Worm (Caenorhabditis elegans) whole organism, young adult: ENCODE data around the gene F12F6.1.

Source experiments
- B0336.3 ChIP-seq: fragments of 200-800 bp; sonication (Bioruptor generic); IDR thresholded peaks from 2 replicates; pipeline ENCODE4 v1.3.6; 2022; ENCODE audit warnings: missing genetic modification characterization, missing compliant biosample characterization
- C06A6.2 ChIP-seq: fragments of 200-800 bp; sonication (Bioruptor generic); conservative IDR thresholded peaks from 2 replicates; pipeline ENCODE4 v1.3.6; 2022; ENCODE audit warnings: missing genetic modification characterization, missing compliant biosample characterization
- F10E7.11 ChIP-seq: sonication (generic microtip); optimal IDR thresholded peaks from 2 replicates; lab custom pipeline; 2017; ENCODE audit warnings: mild to moderate bottlenecking, missing genetic modification characterization, moderate library complexity, missing compliant biosample characterization
- F23B12.7 ChIP-seq: sonication (generic microtip); optimal IDR thresholded peaks from 2 replicates; lab custom pipeline; 2017; ENCODE audit warnings: missing genetic modification characterization, mild to moderate bottlenecking, missing compliant biosample characterization, antibody characterized with exemption, moderate library complexity; ENCODE audit not compliant: insufficient read depth
- F37B4.10 ChIP-seq: fragments of 200-800 bp; sonication (Bioruptor generic); IDR thresholded peaks from 2 replicates; pipeline ENCODE4 v1.3.6; 2022; ENCODE audit warnings: missing genetic modification characterization, missing compliant biosample characterization
- F57A8.1 ChIP-seq: fragments of 200-800 bp; sonication (Bioruptor generic); optimal IDR thresholded peaks from 2 replicates; lab custom pipeline; 2018; ENCODE audit warnings: mild to moderate bottlenecking, missing genetic modification characterization, moderate library complexity, missing compliant biosample characterization
- T07F8.4 ChIP-seq: sonication (generic microtip); optimal IDR thresholded peaks from 2 replicates; lab custom pipeline; 2016; ENCODE audit warnings: mild to moderate bottlenecking, missing genetic modification characterization, moderate library complexity, missing compliant biosample characterization
- akir-1 ChIP-seq: fragments of 200-800 bp; sonication (Bioruptor generic); optimal IDR thresholded peaks from 2 replicates; lab custom pipeline; 2018; ENCODE audit warnings: mild to moderate bottlenecking, missing genetic modification characterization, moderate library complexity, missing compliant biosample characterization
- ama-1 ChIP-seq, 3 experiments: fragments of 150-350 bp in 1 of 3; sonication (generic microtip) in 2 of 3; optimal IDR thresholded peaks; 2 replicates each; lab custom pipeline; 2014 to 2018; ENCODE audit warnings: missing biosample characterization in 2 of 3, missing genetic modification characterization in 2 of 3, missing genetic modification reagents in 2 of 3
- aptf-2 ChIP-seq: fragments of 200-800 bp; sonication (Bioruptor generic); conservative IDR thresholded peaks from 2 replicates; pipeline ENCODE4 v1.3.6; 2022; ENCODE audit warnings: missing genetic modification reagents, missing genetic modification characterization, missing compliant biosample characterization
- aptf-3 ChIP-seq: fragments of 200-800 bp; sonication (Bioruptor generic); IDR thresholded peaks from 2 replicates; pipeline ENCODE4 v1.3.6; 2022; ENCODE audit warnings: missing genetic modification characterization, missing compliant biosample characterization
- atf-7 ChIP-seq: sonication (generic microtip); optimal IDR thresholded peaks from 2 replicates; lab custom pipeline; 2017; ENCODE audit warnings: mild to moderate bottlenecking, missing genetic modification characterization, missing compliant biosample characterization
- attf-6 ChIP-seq: fragments of 200-800 bp; sonication (Bioruptor generic); IDR thresholded peaks from 2 replicates; pipeline ENCODE4 v1.3.6; 2022; ENCODE audit warnings: missing genetic modification reagents, missing genetic modification characterization, missing compliant biosample characterization
- ceh-27 ChIP-seq: fragments of 200-800 bp; sonication (Bioruptor generic); optimal IDR thresholded peaks from 2 replicates; lab custom pipeline; 2018; ENCODE audit warnings: mild to moderate bottlenecking, missing genetic modification characterization, moderate library complexity, missing compliant biosample characterization
- dox-1 ChIP-seq: fragments of 200-800 bp; sonication (Bioruptor generic); IDR thresholded peaks from 2 replicates; pipeline ENCODE4 v1.3.6; 2022; ENCODE audit warnings: missing genetic modification reagents, missing genetic modification characterization, missing compliant biosample characterization
- egl-44 ChIP-seq: fragments of 200-800 bp; sonication (Bioruptor generic); IDR thresholded peaks from 2 replicates; pipeline ENCODE4 v1.3.6; 2022; ENCODE audit warnings: missing genetic modification reagents, missing genetic modification characterization, missing compliant biosample characterization
- egrh-3 ChIP-seq: fragments of 200-800 bp; sonication (Bioruptor generic); IDR thresholded peaks from 2 replicates; pipeline ENCODE4 v1.3.6; 2022; ENCODE audit warnings: missing genetic modification reagents, missing genetic modification characterization, missing compliant biosample characterization
- ets-4 ChIP-seq: fragments of 200-800 bp; sonication (Bioruptor generic); optimal IDR thresholded peaks from 2 replicates; lab custom pipeline; 2018; ENCODE audit warnings: mild to moderate bottlenecking, missing genetic modification characterization, missing compliant biosample characterization
- hlh-12 ChIP-seq: sonication (generic microtip); optimal IDR thresholded peaks from 2 replicates; lab custom pipeline; 2016; ENCODE audit warnings: missing genetic modification characterization, missing compliant biosample characterization
- hsf-1 ChIP-seq: fragments of 200-800 bp; sonication (Bioruptor generic); IDR thresholded peaks from 2 replicates; pipeline ENCODE4 v1.3.6; 2022; ENCODE audit warnings: missing genetic modification reagents, missing genetic modification characterization, missing compliant biosample characterization
- lag-1 ChIP-seq: fragments of 200-800 bp; sonication (Bioruptor generic); IDR thresholded peaks from 2 replicates; pipeline ENCODE4 v1.3.6; 2022; ENCODE audit warnings: missing genetic modification reagents, missing genetic modification characterization, missing compliant biosample characterization
- lin-26 ChIP-seq: fragments of 200-800 bp; sonication (Bioruptor generic); IDR thresholded peaks from 2 replicates; pipeline ENCODE4 v1.3.6; 2022; ENCODE audit warnings: missing genetic modification reagents, missing genetic modification characterization, missing compliant biosample characterization
- mcd-1 ChIP-seq: fragments of 200-800 bp; sonication (Bioruptor generic); IDR thresholded peaks from 2 replicates; pipeline ENCODE4 v1.3.6; 2022; ENCODE audit warnings: missing genetic modification reagents, missing genetic modification characterization, missing compliant biosample characterization
- nfya-1 ChIP-seq: sonication (generic microtip); optimal IDR thresholded peaks from 2 replicates; lab custom pipeline; 2017; ENCODE audit warnings: antibody characterized with exemption, missing compliant biosample characterization, missing genetic modification characterization, borderline replicate concordance; ENCODE audit not compliant: insufficient read depth
- nfyb-1 ChIP-seq: fragments of 200-800 bp; sonication (Bioruptor generic); IDR thresholded peaks from 2 replicates; pipeline ENCODE4 v1.3.6; 2022; ENCODE audit warnings: missing genetic modification reagents, missing genetic modification characterization, missing compliant biosample characterization
- nhr-120 ChIP-seq: fragments of 200-800 bp; sonication (Bioruptor generic); IDR thresholded peaks from 2 replicates; pipeline ENCODE4 v1.3.6; 2022; ENCODE audit warnings: missing genetic modification characterization, missing compliant biosample characterization
- pha-4 ChIP-seq: fragments of 150-350 bp; sonication (generic microtip); optimal IDR thresholded peaks from 2 replicates; lab custom pipeline; 2014; ENCODE audit warnings: missing biosample characterization, missing genetic modification reagents, missing genetic modification characterization
- snpc-1.3 ChIP-seq: sonication (generic microtip); optimal IDR thresholded peaks from 2 replicates; lab custom pipeline; 2017; ENCODE audit warnings: missing genetic modification characterization, mild to moderate bottlenecking, missing compliant biosample characterization, antibody characterized with exemption, moderate library complexity, missing genotype, missing genetic modification reagents; ENCODE audit not compliant: insufficient read depth
- snpc-3.4 ChIP-seq: sonication (generic microtip); optimal IDR thresholded peaks from 2 replicates; lab custom pipeline; 2017; ENCODE audit warnings: missing genetic modification characterization, mild to moderate bottlenecking, missing compliant biosample characterization, antibody characterized with exemption, moderate library complexity, missing genotype, missing genetic modification reagents
- snpc-4 ChIP-seq, 5 experiments: fragments of 150-350 bp in 1 of 5; sonication (generic microtip) in 4 of 5; optimal IDR thresholded peaks; 2 replicates each; lab custom pipeline; 2014 to 2018; ENCODE audit warnings: missing genetic modification characterization in 5 of 5, missing biosample characterization in 3 of 5, antibody characterized with exemption in 2 of 5, mild to moderate bottlenecking in 2 of 5, missing compliant biosample characterization in 2 of 5, missing genotype in 2 of 5, moderate library complexity in 2 of 5, missing genetic modification reagents in 1 of 5
- ztf-22 ChIP-seq: fragments of 200-800 bp; sonication (Bioruptor generic); optimal IDR thresholded peaks from 2 replicates; lab custom pipeline; 2018; ENCODE audit warnings: mild to moderate bottlenecking, missing genetic modification characterization, moderate library complexity, missing compliant biosample characterization

F12F6.1 gene

ce11 chrIV:11604909-11605308 lies 21.2 kb downstream of the F12F6.1 start, which contains the start of the genes ragc-1 and Y24F12A.1 (continued):
- TF ChIP-seq snpc-3.4 (tag; lab: Kevin White, UChicago) (peak; percentile 56), snpc-1.3 (tag; lab: Kevin White, UChicago) (peak; percentile 60), F57A8.1 (GFP tag; lab: Kevin White, UChicago) (no peak), F10E7.11 (tag; lab: Kevin White, UChicago) (no peak), snpc-4 (GFP tag; optimal IDR thresholded peaks at IDR 0.05; lab: Kevin White, UChicago) (peak; percentile 7), snpc-4 (tag; optimal IDR thresholded peaks at IDR 0.05; lab: Kevin White, UChicago) (peak in 1 of 4 experiments; percentile 40), pha-4 (tag; lab: Kevin White, UChicago) (peak; percentile 22), F23B12.7 (tag; lab: Kevin White, UChicago) (peak; percentile 79), aptf-2 (GFP tag; lab: Robert Waterston, UW) (no peak), C06A6.2 (GFP tag; lab: Robert Waterston, UW) (0 out of 2 replicates have a peak, but pooled peaks have one; percentile 13)

ce11 chrIV:11616543-11616942 lies 32.8 kb downstream of the F12F6.1 start:
- TF ChIP-seq egrh-3 (GFP tag; lab: Robert Waterston, UW) (peak; percentile 90; the same call in 1 of the 2 replicates), mcd-1 (GFP tag; lab: Robert Waterston, UW) (peak; percentile 42; the same call in 1 of the 2 replicates), nhr-120 (GFP tag; lab: Robert Waterston, UW) (peak; percentile 64; the same call in 1 of the 2 replicates), nfyb-1 (0 out of 2 replicates have a peak, but pooled peaks have one; percentile 44), F37B4.10 (GFP tag; lab: Robert Waterston, UW) (0 out of 2 replicates have a peak, but pooled peaks have one; percentile 68)

- TF ChIP-seq lag-1 (no peak), atf-7 (tag; lab: Kevin White, UChicago) (peak; percentile 43)
Measured at ce11 chrIV:11620909-11621308, 37.2 kb downstream of the F12F6.1 start, which contains the start of gene dsl-5. Gene dsl-5 (minus strand): TSS chrIV:11621009.

ce11 chrIV:11622336-11622735 lies 38.6 kb downstream of the F12F6.1 start:
- no peak for TF ChIP-seq attf-6
- no peak for TF ChIP-seq F37B4.10 (GFP tag; lab: Robert Waterston, UW)
- TF ChIP-seq hsf-1 (GFP tag; lab: Robert Waterston, UW) = no peak
- no peak for TF ChIP-seq lin-26 (GFP tag; lab: Robert Waterston, UW)
- TF ChIP-seq aptf-3 = no peak
- no peak for TF ChIP-seq ztf-22 (GFP tag; lab: Kevin White, UChicago)
- TF ChIP-seq atf-7 (tag; lab: Kevin White, UChicago) = no peak
- no peak for TF ChIP-seq akir-1 (GFP tag; lab: Kevin White, UChicago)
- no peak for TF ChIP-seq nfya-1 (tag; lab: Kevin White, UChicago)
- no peak for TF ChIP-seq ets-4 (GFP tag; lab: Kevin White, UChicago)
- TF ChIP-seq ceh-27 (GFP tag; lab: Kevin White, UChicago) = no peak
- no peak for TF ChIP-seq hlh-12
- TF ChIP-seq dox-1 = no peak
- TF ChIP-seq B0336.3 (GFP tag; lab: Robert Waterston, UW) = no peak

- TF ChIP-seq T07F8.4 (no peak), ama-1 (optimal IDR thresholded peaks at IDR 0.05; lab: Kevin White, UChicago) (no peak), ama-1 (GFP tag; optimal IDR thresholded peaks at IDR 0.05; lab: Kevin White, UChicago) (no peak), egrh-3 (GFP tag; lab: Robert Waterston, UW) (no peak), egl-44 (GFP tag; lab: Robert Waterston, UW) (no peak)
Measured at ce11 chrIV:11623060-11623459, 39.3 kb downstream of the F12F6.1 start, which contains the start of gene lys-4. Gene lys-4 (minus strand): TSS chrIV:11623174.
